Fruit fly (Drosophila melanogaster) whole organism, adult: ENCODE measurements around the gene CG8173.
A peak's percentile ranks its signal among the peaks of the same experiment; 100 is the strongest.

ENCODE experiments used
- CG12768 ChIP-seq: fragments of 200-800 bp; sonication (Bioruptor generic); optimal IDR thresholded peaks from 2 replicates; lab custom pipeline; 2017; ENCODE audit warnings: missing biosample characterization, missing genetic modification characterization, mild to moderate bottlenecking, moderate library complexity, missing genetic modification reagents
- CG1620 ChIP-seq: fragments of 200-800 bp; sonication (Bioruptor generic); optimal IDR thresholded peaks from 2 replicates; lab custom pipeline; 2016; ENCODE audit warnings: missing biosample characterization, missing genetic modification characterization
- bab1 ChIP-seq: fragments of 200-800 bp; sonication (Bioruptor generic); optimal IDR thresholded peaks from 3 replicates; lab custom pipeline; 2019; ENCODE audit warnings: missing biosample characterization, mild to moderate bottlenecking, missing genetic modification characterization, moderate library complexity
- cic ChIP-seq: fragments of 200-800 bp; sonication (Bioruptor generic); optimal IDR thresholded peaks from 2 replicates; lab custom pipeline; 2017; ENCODE audit warnings: missing biosample characterization, mild to moderate bottlenecking, missing genetic modification characterization, moderate library complexity
- cnc ChIP-seq, 2 experiments: fragments of >200 bp; optimal IDR thresholded peaks; 2 replicates each; lab custom pipeline; 2017
- kay ChIP-seq: fragments of 200-800 bp; sonication (Bioruptor generic); peaks from one replicate; lab custom pipeline; 2016; ENCODE audit warnings: missing biosample characterization, missing genetic modification characterization, borderline replicate concordance

DNA sequence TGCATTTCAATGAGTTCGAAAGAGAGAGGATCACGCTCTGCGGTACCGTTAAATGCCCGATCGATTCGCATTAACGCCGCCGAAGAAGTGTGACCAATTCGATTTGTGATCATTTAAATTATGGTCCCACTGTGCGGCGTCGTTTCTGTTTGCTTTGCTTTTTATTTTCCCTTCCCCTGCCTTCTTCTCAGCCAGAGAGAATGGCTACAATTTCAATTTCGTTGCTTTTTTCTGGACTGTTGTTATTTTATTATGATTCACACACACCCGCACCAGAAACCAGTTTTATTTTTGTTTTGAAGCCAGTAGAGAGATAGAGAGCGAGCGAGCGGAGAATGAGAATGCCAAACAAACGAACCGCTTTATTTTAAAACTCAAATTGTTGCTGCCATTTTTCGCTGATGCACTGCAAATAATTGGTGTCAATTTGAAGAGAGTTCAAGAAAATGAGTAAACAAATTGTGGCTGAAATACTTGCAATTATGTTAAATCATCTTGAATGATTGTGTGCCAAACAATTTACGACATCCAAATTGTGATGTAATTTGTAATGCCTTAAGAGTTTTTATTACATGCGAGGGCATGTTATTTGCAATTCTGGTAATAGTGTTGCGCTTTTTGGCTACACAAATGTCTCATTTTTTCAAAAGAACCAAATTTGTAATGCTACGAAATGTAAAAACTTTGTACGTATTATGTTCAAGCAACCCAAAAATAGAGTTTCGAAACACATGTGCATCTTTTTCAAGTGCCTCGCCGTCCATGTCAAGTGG lies 33.3 kb upstream of the CG8173 start:
- peak; percentile 27 for TF ChIP-seq CG1620 (GFP tag; lab: Kevin White, UChicago)
- no peak for TF ChIP-seq cic (GFP tag; lab: Kevin White, UChicago)
- TF ChIP-seq kay (GFP tag; lab: Kevin White, UChicago): peak; percentile 48
- peak; percentile 23 for TF ChIP-seq CG12768 (GFP tag; lab: Kevin White, UChicago)
- TF ChIP-seq bab1 (GFP tag; lab: Kevin White, UChicago): peak; percentile 54
- TF ChIP-seq cnc (optimal IDR thresholded peaks at IDR 0.05; lab: Kevin White, UChicago): no peak
